Fruit fly (Drosophila melanogaster) whole organism, embryonic: ENCODE results near the gene CG4455.
A peak's percentile ranks its signal among the peaks of the same experiment; 100 is the strongest.

Experiments
- Aef1 ChIP-seq: fragments of 200-800 bp; sonication (Bioruptor generic); IDR thresholded peaks from 3 replicates; pipeline ENCODE4 v1.3.6; 2022; ENCODE audit warnings: missing biosample characterization, missing genetic modification characterization
- Atf3 ChIP-seq: fragments of 200-800 bp; sonication (Bioruptor generic); optimal IDR thresholded peaks from 3 replicates; lab custom pipeline; 2016; ENCODE audit warnings: missing biosample characterization, missing genetic modification characterization
- BtbVII ChIP-seq: fragments of 200-800 bp; sonication (Bioruptor generic); optimal IDR thresholded peaks from 3 replicates; lab custom pipeline; 2017; ENCODE audit warnings: missing biosample characterization, mild to moderate bottlenecking, missing genetic modification characterization
- CG10267 ChIP-seq: fragments of 200-800 bp; sonication (Bioruptor generic); optimal IDR thresholded peaks from 2 replicates; lab custom pipeline; 2018; ENCODE audit warnings: missing biosample characterization, mild to moderate bottlenecking, missing genetic modification characterization, moderate library complexity
- CG10431 ChIP-seq: fragments of 200-800 bp; sonication (Bioruptor generic); optimal IDR thresholded peaks from 3 replicates; lab custom pipeline; 2018; ENCODE audit warnings: missing biosample characterization, mild to moderate bottlenecking, missing genetic modification characterization
- CG10959 ChIP-seq: fragments of 200-800 bp; sonication (Bioruptor generic); IDR thresholded peaks from 2 replicates; pipeline ENCODE4 v1.3.6; 2022; ENCODE audit warnings: missing biosample characterization, missing genetic modification characterization
- CG12155 ChIP-seq: fragments of 200-800 bp; sonication (Bioruptor generic); optimal IDR thresholded peaks from 3 replicates; lab custom pipeline; 2016; ENCODE audit warnings: missing biosample characterization, missing genetic modification characterization
- CG12219 ChIP-seq: fragments of 200-800 bp; sonication (Bioruptor generic); optimal IDR thresholded peaks from 3 replicates; lab custom pipeline; 2018; ENCODE audit warnings: missing biosample characterization, mild to moderate bottlenecking, missing genetic modification characterization
- CG1233 ChIP-seq: fragments of 200-800 bp; sonication (Bioruptor generic); optimal IDR thresholded peaks from 4 replicates; lab custom pipeline; 2018; ENCODE audit warnings: missing biosample characterization, mild to moderate bottlenecking, missing genetic modification characterization
- CG13123 ChIP-seq: fragments of 200-800 bp; sonication (Bioruptor generic); optimal IDR thresholded peaks from 2 replicates; lab custom pipeline; 2016; ENCODE audit warnings: missing biosample characterization, missing genetic modification characterization
- CG1529 ChIP-seq: fragments of 200-800 bp; sonication (Bioruptor generic); optimal IDR thresholded peaks from 3 replicates; lab custom pipeline; 2018; ENCODE audit warnings: missing biosample characterization, missing genetic modification characterization
- CG15601 ChIP-seq: fragments of 200-800 bp; sonication (Bioruptor generic); optimal IDR thresholded peaks from 3 replicates; lab custom pipeline; 2019; ENCODE audit warnings: missing biosample characterization, mild to moderate bottlenecking, missing genetic modification characterization, moderate library complexity
- CG18011 ChIP-seq: fragments of 200-800 bp; sonication (Bioruptor generic); optimal IDR thresholded peaks from 2 replicates; lab custom pipeline; 2017; ENCODE audit warnings: missing biosample characterization, missing genetic modification characterization, mild to moderate bottlenecking, moderate library complexity, missing genotype
- CG2116 ChIP-seq: fragments of 200-800 bp; sonication (Bioruptor generic); optimal IDR thresholded peaks from 3 replicates; lab custom pipeline; 2018; ENCODE audit warnings: missing biosample characterization, mild to moderate bottlenecking, missing genetic modification characterization
- CG2875 ChIP-seq: fragments of 200-800 bp; sonication (Bioruptor generic); optimal IDR thresholded peaks from 2 replicates; lab custom pipeline; 2017; ENCODE audit warnings: missing biosample characterization, mild to moderate bottlenecking, missing genetic modification characterization, missing genetic modification reagents
- CG31224 ChIP-seq: fragments of 200-800 bp; sonication (Bioruptor generic); IDR thresholded peaks from 2 replicates; pipeline ENCODE4 v1.3.6; 2022; ENCODE audit warnings: missing biosample characterization, missing genetic modification characterization
- CG3281 ChIP-seq: fragments of 200-800 bp; sonication (Bioruptor generic); optimal IDR thresholded peaks from 3 replicates; lab custom pipeline; 2017; ENCODE audit warnings: missing biosample characterization, mild to moderate bottlenecking, missing genetic modification characterization
- CG34376 ChIP-seq: fragments of 200-800 bp; sonication (Bioruptor generic); optimal IDR thresholded peaks from 2 replicates; lab custom pipeline; 2018; ENCODE audit warnings: missing biosample characterization, mild to moderate bottlenecking, missing genetic modification characterization
- CG3838 ChIP-seq: fragments of 200-800 bp; sonication (Bioruptor generic); optimal IDR thresholded peaks from 3 replicates; lab custom pipeline; 2016; ENCODE audit warnings: missing biosample characterization, missing genetic modification characterization
- CG3995 ChIP-seq: fragments of 200-800 bp; sonication (Bioruptor generic); optimal IDR thresholded peaks from 3 replicates; lab custom pipeline; 2016; ENCODE audit warnings: missing biosample characterization, missing genetic modification characterization
- CG4404 ChIP-seq: fragments of 200-800 bp; sonication (Bioruptor generic); IDR thresholded peaks from 2 replicates; pipeline ENCODE4 v1.3.6; 2022; ENCODE audit warnings: missing biosample characterization, missing genetic modification characterization
- CG6765 ChIP-seq: fragments of 200-800 bp; sonication (Bioruptor generic); optimal IDR thresholded peaks from 3 replicates; lab custom pipeline; 2017; ENCODE audit warnings: missing biosample characterization, mild to moderate bottlenecking, missing genetic modification characterization
- Camta ChIP-seq: fragments of 200-800 bp; sonication (Bioruptor generic); optimal IDR thresholded peaks from 2 replicates; lab custom pipeline; 2016; ENCODE audit warnings: missing biosample characterization, missing genetic modification characterization
- CoRest ChIP-seq: fragments of 200-800 bp; sonication (Bioruptor generic); optimal IDR thresholded peaks from 3 replicates; lab custom pipeline; 2018; ENCODE audit warnings: missing biosample characterization, mild to moderate bottlenecking, missing genetic modification characterization, moderate library complexity
- Dbx ChIP-seq: fragments of 200-800 bp; sonication (Bioruptor generic); IDR thresholded peaks from 3 replicates; pipeline ENCODE4 v1.3.6; 2022; ENCODE audit warnings: missing biosample characterization, missing genetic modification characterization
- Fer3 ChIP-seq: fragments of 200-800 bp; sonication (Bioruptor generic); optimal IDR thresholded peaks from 2 replicates; lab custom pipeline; 2018; ENCODE audit warnings: missing biosample characterization, mild to moderate bottlenecking, missing genetic modification characterization, moderate library complexity
- Gsc ChIP-seq: fragments of 200-800 bp; sonication (Bioruptor generic); IDR thresholded peaks from 2 replicates; pipeline ENCODE4 v1.3.6; 2022; ENCODE audit warnings: missing biosample characterization, missing genetic modification characterization
- Mrtf ChIP-seq: fragments of 200-800 bp; sonication (Bioruptor generic); IDR thresholded peaks from 3 replicates; pipeline ENCODE4 v1.3.6; 2022; ENCODE audit warnings: missing biosample characterization, missing genetic modification characterization
- Myb ChIP-seq: fragments of 200-800 bp; sonication (Bioruptor generic); optimal IDR thresholded peaks from 2 replicates; lab custom pipeline; 2016; ENCODE audit warnings: missing biosample characterization, missing genetic modification characterization
- NC2α ChIP-seq: fragments of 200-800 bp; sonication (Bioruptor generic); optimal IDR thresholded peaks from 2 replicates; lab custom pipeline; 2016; ENCODE audit warnings: missing biosample characterization, missing genetic modification characterization
- Nf-YA ChIP-seq: fragments of 200-800 bp; sonication (Bioruptor generic); IDR thresholded peaks from 2 replicates; pipeline ENCODE4 v1.3.6; 2022; ENCODE audit warnings: missing biosample characterization, missing genetic modification characterization
- Opbp ChIP-seq: fragments of 200-800 bp; sonication (Bioruptor generic); IDR thresholded peaks from 3 replicates; pipeline ENCODE4 v1.3.6; 2022; ENCODE audit warnings: missing biosample characterization, missing genetic modification characterization; ENCODE audit not compliant: partially characterized antibody
- Rfx ChIP-seq: fragments of 200-800 bp; sonication (Bioruptor generic); IDR thresholded peaks from 2 replicates; pipeline ENCODE4 v1.3.6; 2022; ENCODE audit warnings: missing biosample characterization, missing genetic modification characterization
- Usf ChIP-seq: fragments of 200-800 bp; sonication (Bioruptor generic); optimal IDR thresholded peaks from 2 replicates; lab custom pipeline; 2017; ENCODE audit warnings: missing genotype, missing biosample characterization, missing genetic modification characterization
- ara ChIP-seq: fragments of 200-800 bp; sonication (Bioruptor generic); IDR thresholded peaks from 2 replicates; pipeline ENCODE4 v1.3.6; 2022; ENCODE audit warnings: missing biosample characterization, missing genetic modification characterization
- ash1 ChIP-seq: fragments of 200-800 bp; sonication (Bioruptor generic); optimal IDR thresholded peaks from 2 replicates; lab custom pipeline; 2018; ENCODE audit warnings: missing biosample characterization, mild to moderate bottlenecking, missing genetic modification characterization
- bab2 ChIP-seq: fragments of 200-800 bp; sonication (Bioruptor generic); optimal IDR thresholded peaks from 2 replicates; lab custom pipeline; 2016; ENCODE audit warnings: missing biosample characterization, missing genetic modification characterization
- crc ChIP-seq: fragments of 200-800 bp; sonication (Bioruptor generic); optimal IDR thresholded peaks from 2 replicates; lab custom pipeline; 2016; ENCODE audit warnings: missing biosample characterization, missing genetic modification characterization
- da ChIP-seq: fragments of 200-800 bp; sonication (Bioruptor generic); optimal IDR thresholded peaks from 2 replicates; lab custom pipeline; 2016; ENCODE audit warnings: missing biosample characterization, missing genetic modification characterization
- dan ChIP-seq: fragments of 200-800 bp; sonication (Bioruptor generic); IDR thresholded peaks from 2 replicates; pipeline ENCODE4 v1.3.6; 2022; ENCODE audit warnings: missing biosample characterization, missing genetic modification characterization
- dati ChIP-seq: fragments of 200-800 bp; sonication (Bioruptor generic); IDR thresholded peaks from 2 replicates; pipeline ENCODE4 v1.3.6; 2022; ENCODE audit warnings: missing biosample characterization, missing genetic modification characterization
- emc ChIP-seq: fragments of 200-800 bp; sonication (Bioruptor generic); optimal IDR thresholded peaks from 2 replicates; lab custom pipeline; 2016; ENCODE audit warnings: missing biosample characterization, missing genetic modification characterization
- ewg ChIP-seq: fragments of 200-800 bp; sonication (Bioruptor generic); optimal IDR thresholded peaks from 3 replicates; lab custom pipeline; 2017; ENCODE audit warnings: mild to moderate bottlenecking, missing biosample characterization, missing genetic modification reagents, missing genetic modification characterization
- fu2 ChIP-seq: fragments of 200-800 bp; sonication (Bioruptor generic); optimal IDR thresholded peaks from 2 replicates; lab custom pipeline; 2016; ENCODE audit warnings: missing biosample characterization, missing genetic modification characterization
- gsb-n ChIP-seq: fragments of 200-800 bp; sonication (Bioruptor generic); optimal IDR thresholded peaks from 3 replicates; lab custom pipeline; 2018; ENCODE audit warnings: missing biosample characterization, mild to moderate bottlenecking, missing genetic modification characterization
- jigr1 ChIP-seq: fragments of 200-800 bp; sonication (Bioruptor generic); IDR thresholded peaks from 3 replicates; pipeline ENCODE4 v1.3.6; 2022; ENCODE audit warnings: missing biosample characterization, missing genetic modification characterization
- mld ChIP-seq: fragments of 200-800 bp; sonication (Bioruptor generic); IDR thresholded peaks from 3 replicates; pipeline ENCODE4 v1.3.6; 2022; ENCODE audit warnings: missing biosample characterization, missing genetic modification characterization; ENCODE audit not compliant: partially characterized antibody
- pb ChIP-seq: fragments of 200-800 bp; sonication (Bioruptor generic); optimal IDR thresholded peaks from 3 replicates; lab custom pipeline; 2016; ENCODE audit warnings: missing biosample characterization, missing genetic modification characterization
- sens-2 ChIP-seq: fragments of 200-800 bp; sonication (Bioruptor generic); IDR thresholded peaks from 2 replicates; pipeline ENCODE4 v1.3.6; 2022; ENCODE audit warnings: missing biosample characterization, missing genetic modification characterization
- trh ChIP-seq: fragments of 200-800 bp; sonication (Bioruptor generic); optimal IDR thresholded peaks from 2 replicates; lab custom pipeline; 2016; ENCODE audit warnings: missing biosample characterization, missing genetic modification characterization
- tup ChIP-seq: fragments of 200-800 bp; sonication (Bioruptor generic); optimal IDR thresholded peaks from 2 replicates; lab custom pipeline; 2016; ENCODE audit warnings: missing biosample characterization, mild to moderate bottlenecking, missing genetic modification characterization, moderate library complexity
- zen ChIP-seq: fragments of 200-800 bp; sonication (Bioruptor generic); optimal IDR thresholded peaks from 3 replicates; lab custom pipeline; 2018; ENCODE audit warnings: missing biosample characterization, mild to moderate bottlenecking, missing genetic modification characterization, moderate library complexity

CG4455 gene

DNA sequence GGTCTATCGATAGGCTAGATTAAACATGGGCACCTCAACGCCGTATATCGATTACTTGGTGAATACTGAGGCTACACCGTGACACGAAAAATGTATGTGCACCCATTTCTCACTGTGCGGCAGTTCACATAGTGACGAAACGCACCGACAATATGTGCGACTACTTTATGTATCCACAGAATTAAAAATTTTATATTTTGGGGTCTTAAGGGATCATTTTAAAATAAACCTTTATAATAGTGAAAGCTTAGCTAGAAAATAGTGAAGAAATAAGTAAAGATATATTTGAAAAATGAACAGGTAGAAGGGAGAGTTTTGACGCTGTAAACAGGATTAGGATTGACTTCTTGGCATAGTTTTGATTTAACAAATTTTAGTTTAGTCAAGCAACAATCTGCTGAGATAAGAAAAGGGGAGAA, 23.6 kb upstream of the CG4455 start, which contains the start of gene mRpL4 (continued):
- TF ChIP-seq ewg (GFP tag; lab: Kevin White, UChicago) (peak; percentile 9), CG10267 (tag; lab: Kevin White, UChicago) (peak; percentile 67), CG2875 (GFP tag; lab: Kevin White, UChicago) (peak; percentile 32), da (GFP tag; lab: Kevin White, UChicago) (no peak), dan (GFP tag; lab: Robert Waterston, UW) (no peak), CoRest (tag; lab: Kevin White, UChicago) (peak; percentile 56), Camta (GFP tag; lab: Kevin White, UChicago) (peak; percentile 80), tup (GFP tag; lab: Kevin White, UChicago) (no peak), CG3281 (no peak), BtbVII (no peak), CG10431 (GFP tag; lab: Kevin White, UChicago) (no peak), CG3995 (GFP tag; lab: Kevin White, UChicago) (peak; percentile 87), emc (GFP tag; lab: Kevin White, UChicago) (no peak), CG34376 (GFP tag; lab: Kevin White, UChicago) (no peak), CG13123 (GFP tag; lab: Kevin White, UChicago) (peak; percentile 59), Gsc (no peak), jigr1 (GFP tag; lab: Robert Waterston, UW) (no peak), gsb-n (tag; lab: Kevin White, UChicago) (peak; percentile 32), Fer3 (tag; lab: Kevin White, UChicago) (peak; percentile 54), mld (GFP tag; lab: Robert Waterston, UW) (peak; percentile 98), CG3838 (GFP tag; lab: Kevin White, UChicago) (peak; percentile 32), pb (GFP tag; lab: Kevin White, UChicago) (peak; percentile 52), Dbx (peak; percentile 66; the same call in 1 of the 3 replicates), Opbp (peak; percentile 99), crc (peak; percentile 49), CG1529 (GFP tag; lab: Kevin White, UChicago) (no peak), CG18011 (GFP tag; lab: Kevin White, UChicago) (peak; percentile 36), fu2 (GFP tag; lab: Kevin White, UChicago) (peak; percentile 70), zen (peak; percentile 49), Nf-YA (GFP tag; lab: Robert Waterston, UW) (no peak), Atf3 (GFP tag; lab: Kevin White, UChicago) (peak; percentile 68), CG31224 (GFP tag; lab: Robert Waterston, UW) (peak; percentile 66), CG12155 (GFP tag; lab: Kevin White, UChicago) (peak; percentile 71), CG12219 (GFP tag; lab: Kevin White, UChicago) (no peak), Myb (GFP tag; lab: Kevin White, UChicago) (peak; percentile 55), CG1233 (peak; percentile 44), Mrtf (GFP tag; lab: Robert Waterston, UW) (no peak; the same call in 2 of the 3 replicates), bab2 (GFP tag; lab: Kevin White, UChicago) (peak; percentile 70), trh (GFP tag; lab: Kevin White, UChicago) (peak; percentile 54), Rfx (GFP tag; lab: Robert Waterston, UW) (peak; percentile 81; the same call in 1 of the 2 replicates), CG4404 (GFP tag; lab: Robert Waterston, UW) (no peak), dati (GFP tag; lab: Robert Waterston, UW) (no peak), NC2α (GFP tag; lab: Kevin White, UChicago) (peak; percentile 13), sens-2 (GFP tag; lab: Robert Waterston, UW) (no peak), Aef1 (peak; percentile 57; the same call in 2 of the 3 replicates), CG10959 (GFP tag; lab: Robert Waterston, UW) (no peak), CG2116 (peak; percentile 87), ara (peak; percentile 52; the same call in 1 of the 2 replicates), CG15601 (peak; percentile 32), ash1 (GFP tag; lab: Kevin White, UChicago) (no peak), CG6765 (GFP tag; lab: Kevin White, UChicago) (no peak), Usf (no peak)
